Worm (Caenorhabditis elegans) whole organism, L4 larva: ENCODE measurements around the gene tag-89.

Experiments used
- F10B5.3 ChIP-seq: sonication (generic microtip); optimal IDR thresholded peaks from 2 replicates; lab custom pipeline; 2016; ENCODE audit warnings: mild to moderate bottlenecking, missing genetic modification characterization, missing compliant biosample characterization
- F26F4.8 ChIP-seq: fragments of 200-800 bp; sonication (Bioruptor generic); conservative IDR thresholded peaks from 2 replicates; pipeline ENCODE4 v1.3.6; 2022; ENCODE audit warnings: missing genetic modification characterization, missing compliant biosample characterization
- T20F7.1 ChIP-seq: fragments of 200-800 bp; sonication (Bioruptor generic); optimal IDR thresholded peaks from 2 replicates; lab custom pipeline; 2018; ENCODE audit warnings: mild to moderate bottlenecking, missing genetic modification characterization, missing compliant biosample characterization
- T26A8.4 ChIP-seq: fragments of 200-800 bp; sonication (Bioruptor generic); IDR thresholded peaks from 2 replicates; pipeline ENCODE4 v1.3.6; 2022; ENCODE audit warnings: missing genetic modification characterization, missing compliant biosample characterization
- Y105C5A.15 ChIP-seq: fragments of 200-800 bp; sonication (Bioruptor generic); IDR thresholded peaks from 2 replicates; pipeline ENCODE4 v1.3.6; 2022; ENCODE audit warnings: missing genetic modification characterization, missing compliant biosample characterization
- Y48G9A.11 ChIP-seq: fragments of 200-800 bp; sonication (Bioruptor generic); IDR thresholded peaks from 2 replicates; pipeline ENCODE4 v1.3.6; 2022; ENCODE audit warnings: missing genetic modification reagents, missing genetic modification characterization, missing compliant biosample characterization
- Y5F2A.4 ChIP-seq: fragments of 200-800 bp; sonication (Bioruptor generic); optimal IDR thresholded peaks from 2 replicates; lab custom pipeline; 2018; ENCODE audit warnings: mild to moderate bottlenecking, missing genetic modification characterization, missing compliant biosample characterization
- Y75B8A.6 ChIP-seq: fragments of 200-800 bp; sonication (Bioruptor generic); IDR thresholded peaks from 2 replicates; pipeline ENCODE4 v1.3.6; 2022; ENCODE audit warnings: missing genetic modification reagents, missing genetic modification characterization, missing compliant biosample characterization
- ZK546.5 ChIP-seq, 2 experiments: sonication (generic microtip); optimal IDR thresholded peaks; 2 replicates each; lab custom pipeline; 2017; ENCODE audit warnings: missing biosample characterization in 2 of 2, missing genetic modification characterization in 2 of 2
- arid-1 ChIP-seq: fragments of 200-800 bp; sonication (Bioruptor generic); conservative IDR thresholded peaks from 2 replicates; pipeline ENCODE4 v1.3.6; 2022; ENCODE audit warnings: missing genetic modification reagents, missing genetic modification characterization, missing compliant biosample characterization
- attf-4 ChIP-seq: sonication (generic microtip); optimal IDR thresholded peaks from 3 replicates; lab custom pipeline; 2017; ENCODE audit warnings: missing biosample characterization, missing genetic modification characterization
- ceh-44 ChIP-seq: fragments of 200-800 bp; sonication (Bioruptor generic); IDR thresholded peaks from 2 replicates; pipeline ENCODE4 v1.3.6; 2022; ENCODE audit warnings: missing genetic modification reagents, missing genetic modification characterization, missing compliant biosample characterization
- ceh-62 ChIP-seq: sonication (generic microtip); optimal IDR thresholded peaks from 2 replicates; lab custom pipeline; 2017; ENCODE audit warnings: missing biosample characterization, missing genetic modification characterization
- ceh-82 ChIP-seq: sonication (generic microtip); optimal IDR thresholded peaks from 2 replicates; lab custom pipeline; 2017; ENCODE audit warnings: missing biosample characterization, missing genetic modification characterization
- daf-16 ChIP-seq, 3 experiments: sonication (generic microtip); optimal IDR thresholded peaks; 2 replicates each; lab custom pipeline; 2016 to 2017; ENCODE audit warnings: missing genetic modification characterization in 3 of 3, missing genetic modification reagents in 3 of 3, mild to moderate bottlenecking in 2 of 3, missing compliant biosample characterization in 2 of 3, missing biosample characterization in 1 of 3, moderate library complexity in 1 of 3
- daf-19 ChIP-seq: fragments of 200-800 bp; sonication (Bioruptor generic); conservative IDR thresholded peaks from 2 replicates; pipeline ENCODE4 v1.3.6; 2022; ENCODE audit warnings: missing genetic modification characterization, missing compliant biosample characterization
- daf-8 ChIP-seq: fragments of 200-800 bp; sonication (Bioruptor generic); IDR thresholded peaks from 2 replicates; pipeline ENCODE4 v1.3.6; 2022; ENCODE audit warnings: missing genetic modification characterization, missing compliant biosample characterization
- dmd-6 ChIP-seq: fragments of 200-800 bp; sonication (Bioruptor generic); IDR thresholded peaks from 2 replicates; pipeline ENCODE4 v1.3.6; 2022; ENCODE audit warnings: missing genetic modification reagents, missing genetic modification characterization, missing compliant biosample characterization
- dmd-9 ChIP-seq: fragments of 200-800 bp; sonication (Bioruptor generic); IDR thresholded peaks from 2 replicates; pipeline ENCODE4 v1.3.6; 2022; ENCODE audit warnings: missing genetic modification reagents, missing genetic modification characterization, missing compliant biosample characterization
- dpl-1 ChIP-seq: fragments of 150-350 bp; optimal IDR thresholded peaks from 2 replicates; lab custom pipeline; 2014; ENCODE audit warnings: missing biosample characterization, missing genetic modification reagents, missing genetic modification characterization
- duxl-1 ChIP-seq: sonication (generic microtip); optimal IDR thresholded peaks from 2 replicates; lab custom pipeline; 2016; ENCODE audit warnings: mild to moderate bottlenecking, missing genetic modification characterization, moderate library complexity, missing compliant biosample characterization; ENCODE audit not compliant: poor library complexity
- dve-1 ChIP-seq: sonication (generic microtip); optimal IDR thresholded peaks from 2 replicates; lab custom pipeline; 2017; ENCODE audit warnings: antibody characterized with exemption, mild to moderate bottlenecking, missing genetic modification characterization, missing compliant biosample characterization; ENCODE audit not compliant: insufficient read depth
- egl-27 ChIP-seq: sonication (generic microtip); optimal IDR thresholded peaks from 3 replicates; lab custom pipeline; 2017; ENCODE audit warnings: missing biosample characterization, missing genetic modification reagents, missing genetic modification characterization
- fos-1 ChIP-seq: fragments of 150-350 bp; optimal IDR thresholded peaks from 2 replicates; lab custom pipeline; 2014; ENCODE audit warnings: missing biosample characterization, missing genetic modification characterization
- gei-8 ChIP-seq: fragments of 200-800 bp; sonication (Bioruptor generic); optimal IDR thresholded peaks from 2 replicates; lab custom pipeline; 2018; ENCODE audit warnings: mild to moderate bottlenecking, missing genetic modification characterization, missing compliant biosample characterization
- hlh-11 ChIP-seq: fragments of 200-800 bp; sonication (Bioruptor generic); optimal IDR thresholded peaks from 2 replicates; lab custom pipeline; 2018; ENCODE audit warnings: mild to moderate bottlenecking, missing genetic modification characterization, missing compliant biosample characterization
- hlh-30 ChIP-seq: sonication (generic microtip); optimal IDR thresholded peaks from 2 replicates; lab custom pipeline; 2017; ENCODE audit warnings: antibody characterized with exemption, mild to moderate bottlenecking, missing genetic modification characterization, missing compliant biosample characterization; ENCODE audit not compliant: insufficient read depth
- lim-7 ChIP-seq: fragments of 200-800 bp; sonication (Bioruptor generic); IDR thresholded peaks from 2 replicates; pipeline ENCODE4 v1.3.6; 2022; ENCODE audit warnings: missing genetic modification characterization, missing compliant biosample characterization
- lin-1 ChIP-seq: fragments of 200-800 bp; sonication (Bioruptor generic); IDR thresholded peaks from 2 replicates; pipeline ENCODE4 v1.3.6; 2022; ENCODE audit warnings: missing genetic modification reagents, missing genetic modification characterization, missing compliant biosample characterization
- lin-13 ChIP-seq: fragments of 150-350 bp; optimal IDR thresholded peaks from 2 replicates; lab custom pipeline; 2014; ENCODE audit warnings: missing biosample characterization, missing genetic modification reagents, missing genetic modification characterization
- madf-5 ChIP-seq, 2 experiments: fragments of 200-800 bp; sonication (Bioruptor generic); IDR thresholded peaks; 2 replicates each; pipeline ENCODE4 v1.3.6; 2022; ENCODE audit warnings: missing compliant biosample characterization in 2 of 2, missing genetic modification characterization in 2 of 2
- mep-1 ChIP-seq: fragments of 150-350 bp; sonication (generic microtip); optimal IDR thresholded peaks from 3 replicates; lab custom pipeline; 2014; ENCODE audit warnings: missing biosample characterization, missing genetic modification characterization
- mxl-2 ChIP-seq: fragments of 200-800 bp; sonication (Bioruptor generic); conservative IDR thresholded peaks from 2 replicates; pipeline ENCODE4 v1.3.6; 2022; ENCODE audit warnings: missing genetic modification reagents, missing genetic modification characterization, missing compliant biosample characterization
- mxl-3 ChIP-seq: fragments of 200-800 bp; sonication (Bioruptor generic); optimal IDR thresholded peaks from 2 replicates; lab custom pipeline; 2018; ENCODE audit warnings: mild to moderate bottlenecking, missing genetic modification characterization, missing compliant biosample characterization
- nhr-11 ChIP-seq: fragments of 150-350 bp; optimal IDR thresholded peaks from 2 replicates; lab custom pipeline; 2014; ENCODE audit warnings: missing biosample characterization, missing genetic modification characterization
- nhr-111 ChIP-seq: fragments of 200-800 bp; sonication (Bioruptor generic); optimal IDR thresholded peaks from 2 replicates; lab custom pipeline; 2018; ENCODE audit warnings: mild to moderate bottlenecking, missing genetic modification characterization, missing compliant biosample characterization
- nhr-25 ChIP-seq: sonication (generic microtip); optimal IDR thresholded peaks from 2 replicates; lab custom pipeline; 2017; ENCODE audit warnings: missing genetic modification characterization, mild to moderate bottlenecking, missing compliant biosample characterization, antibody characterized with exemption, moderate library complexity, borderline replicate concordance; ENCODE audit not compliant: insufficient read depth
- nhr-48 ChIP-seq: sonication (generic microtip); optimal IDR thresholded peaks from 2 replicates; lab custom pipeline; 2016; ENCODE audit warnings: mild to moderate bottlenecking, missing genetic modification characterization, missing compliant biosample characterization
- nhr-6 ChIP-seq: fragments of 150-350 bp; optimal IDR thresholded peaks from 2 replicates; lab custom pipeline; 2014; ENCODE audit warnings: missing biosample characterization, missing genetic modification characterization
- nhr-76 ChIP-seq: fragments of 150-350 bp; optimal IDR thresholded peaks from 2 replicates; lab custom pipeline; 2014; ENCODE audit warnings: missing biosample characterization, missing genetic modification characterization
- nhr-77 ChIP-seq: fragments of 150-350 bp; optimal IDR thresholded peaks from 2 replicates; lab custom pipeline; 2014; ENCODE audit warnings: missing biosample characterization, missing genetic modification characterization
- rbr-2 ChIP-seq: sonication (generic microtip); optimal IDR thresholded peaks from 2 replicates; lab custom pipeline; 2016; ENCODE audit warnings: missing genotype, missing genetic modification characterization, missing compliant biosample characterization
- saeg-2 ChIP-seq: fragments of 200-800 bp; sonication (Bioruptor generic); IDR thresholded peaks from 2 replicates; pipeline ENCODE4 v1.3.6; 2022; ENCODE audit warnings: missing genetic modification reagents, missing genetic modification characterization, missing compliant biosample characterization
- skn-1 ChIP-seq: fragments of 150-350 bp; optimal IDR thresholded peaks from 2 replicates; lab custom pipeline; 2014; ENCODE audit warnings: missing biosample characterization, missing genetic modification characterization
- snpc-4 ChIP-seq: fragments of 150-350 bp; optimal IDR thresholded peaks from 2 replicates; lab custom pipeline; 2014; ENCODE audit warnings: missing biosample characterization, missing genetic modification characterization
- spr-3 ChIP-seq: fragments of 200-800 bp; sonication (Bioruptor generic); optimal IDR thresholded peaks from 2 replicates; lab custom pipeline; 2018; ENCODE audit warnings: mild to moderate bottlenecking, missing genetic modification characterization, missing compliant biosample characterization
- unc-39 ChIP-seq: sonication (generic microtip); optimal IDR thresholded peaks from 2 replicates; lab custom pipeline; 2017; ENCODE audit warnings: missing biosample characterization, missing genetic modification characterization
- vab-7 ChIP-seq: fragments of 200-800 bp; sonication (Bioruptor generic); IDR thresholded peaks from 2 replicates; pipeline ENCODE4 v1.3.6; 2022; ENCODE audit warnings: missing genetic modification reagents, missing genetic modification characterization, missing compliant biosample characterization
- zag-1 ChIP-seq: fragments of 150-350 bp; optimal IDR thresholded peaks from 2 replicates; lab custom pipeline; 2014; ENCODE audit warnings: missing biosample characterization, missing genetic modification characterization
- zfp-2 ChIP-seq: sonication (generic microtip); optimal IDR thresholded peaks from 2 replicates; lab custom pipeline; 2016; ENCODE audit warnings: mild to moderate bottlenecking, missing genetic modification characterization, missing compliant biosample characterization
- zip-11 ChIP-seq: fragments of 200-800 bp; sonication (Bioruptor generic); IDR thresholded peaks from 2 replicates; pipeline ENCODE4 v1.3.6; 2022; ENCODE audit warnings: missing genetic modification characterization, missing compliant biosample characterization
- ztf-11 ChIP-seq: fragments of 150-350 bp; optimal IDR thresholded peaks from 2 replicates; lab custom pipeline; 2014; ENCODE audit warnings: missing biosample characterization, missing genetic modification characterization

Gene tag-89

DNA sequence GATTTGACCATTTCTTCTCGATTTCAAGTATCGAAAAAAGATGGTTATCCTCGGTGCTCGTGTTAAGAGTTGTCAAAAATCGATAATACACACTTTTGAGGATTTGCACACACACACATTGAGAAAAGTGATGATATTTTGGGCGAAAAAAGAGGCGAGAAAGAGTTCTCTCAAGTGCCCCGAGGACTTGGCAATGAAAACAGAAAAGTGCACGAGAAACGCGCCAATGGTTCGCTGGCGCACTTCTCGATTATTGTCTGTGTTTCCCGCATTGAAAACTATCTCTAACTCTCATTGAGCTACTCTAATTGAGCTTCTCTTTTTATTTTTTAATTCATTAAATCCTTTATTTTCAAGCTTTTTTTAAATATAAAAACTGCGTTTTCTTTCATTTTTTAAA, 39.4 kb downstream of the tag-89 start:
- TF ChIP-seq T26A8.4 = 0 out of 2 replicates have a peak, but pooled peaks have one; percentile 28
- peak; percentile 79 for TF ChIP-seq rbr-2 (tag; lab: Kevin White, UChicago)
- TF ChIP-seq nhr-25 = no peak
- no peak for TF ChIP-seq egl-27 (tag; lab: Kevin White, UChicago)
- TF ChIP-seq Y5F2A.4 = no peak
- peak; percentile 45 for TF ChIP-seq hlh-30
- no peak for TF ChIP-seq fos-1 (tag; lab: Kevin White, UChicago)
- no peak for TF ChIP-seq mxl-3 (GFP tag; lab: Kevin White, UChicago)
- no peak for TF ChIP-seq daf-19 (GFP tag; lab: Robert Waterston, UW)
- peak; percentile 80 for TF ChIP-seq mep-1 (tag; lab: Kevin White, UChicago)
- TF ChIP-seq nhr-48 (tag; lab: Kevin White, UChicago) = no peak
- TF ChIP-seq spr-3 (GFP tag; lab: Kevin White, UChicago) = no peak
- no peak for TF ChIP-seq ceh-82
- TF ChIP-seq daf-8 (GFP tag; lab: Robert Waterston, UW) = no peak
- no peak for TF ChIP-seq unc-39 (tag; lab: Kevin White, UChicago)
- peak; percentile 55 for TF ChIP-seq T20F7.1 (GFP tag; lab: Kevin White, UChicago)
- no peak for TF ChIP-seq dmd-9
- no peak for TF ChIP-seq nhr-76
- TF ChIP-seq attf-4 (tag; lab: Kevin White, UChicago) = no peak
- TF ChIP-seq vab-7 (GFP tag; lab: Robert Waterston, UW) = no peak
- no peak for TF ChIP-seq zip-11 (GFP tag; lab: Robert Waterston, UW)
- TF ChIP-seq mxl-2 (GFP tag; lab: Robert Waterston, UW) = no peak
- no peak for TF ChIP-seq duxl-1
- TF ChIP-seq lin-13 (GFP tag; lab: Kevin White, UChicago) = peak; percentile 13
- no peak for TF ChIP-seq ZK546.5 (tag; optimal IDR thresholded peaks at IDR 0.05; lab: Kevin White, UChicago)
- TF ChIP-seq ztf-11 (tag; lab: Kevin White, UChicago) = no peak
- TF ChIP-seq nhr-11 (tag; lab: Kevin White, UChicago) = peak; percentile 53
- peak; percentile 49 for TF ChIP-seq dve-1
- TF ChIP-seq ceh-62 (tag; lab: Kevin White, UChicago) = no peak
- TF ChIP-seq nhr-6 = peak; percentile 14
- TF ChIP-seq saeg-2 (GFP tag; lab: Robert Waterston, UW) = no peak
- TF ChIP-seq daf-16 (GFP tag; optimal IDR thresholded peaks at IDR 0.05; lab: Kevin White, UChicago) = peak in 1 of 2 experiments; percentile 31
- TF ChIP-seq daf-16 (tag; optimal IDR thresholded peaks at IDR 0.05; lab: Kevin White, UChicago) = peak; percentile 67
- TF ChIP-seq F26F4.8 (GFP tag; lab: Robert Waterston, UW) = no peak
- TF ChIP-seq zag-1 (tag; lab: Kevin White, UChicago) = no peak
- no peak for TF ChIP-seq lin-1 (GFP tag; lab: Robert Waterston, UW)
- no peak for TF ChIP-seq F10B5.3 (tag; lab: Kevin White, UChicago)
- no peak for TF ChIP-seq gei-8 (GFP tag; lab: Kevin White, UChicago)
- no peak for TF ChIP-seq madf-5 (GFP tag; IDR thresholded peaks at IDR 0.05; lab: Robert Waterston, UW)
- peak; percentile 66 for TF ChIP-seq dpl-1
- no peak for TF ChIP-seq zfp-2 (tag; lab: Kevin White, UChicago)
- no peak for TF ChIP-seq Y48G9A.11 (GFP tag; lab: Robert Waterston, UW)
- TF ChIP-seq dmd-6 = 0 out of 2 replicates have a peak, but pooled peaks have one; percentile 41
- TF ChIP-seq hlh-11 (tag; lab: Kevin White, UChicago) = peak; percentile 56
- TF ChIP-seq Y75B8A.6 (GFP tag; lab: Robert Waterston, UW) = no peak
- TF ChIP-seq lim-7 (GFP tag; lab: Robert Waterston, UW) = no peak
- TF ChIP-seq nhr-77 = peak; percentile 28
- TF ChIP-seq nhr-111 = no peak
- TF ChIP-seq snpc-4 (tag; lab: Kevin White, UChicago) = no peak
- no peak for TF ChIP-seq skn-1 (tag; lab: Kevin White, UChicago)
- no peak for TF ChIP-seq arid-1
- TF ChIP-seq Y105C5A.15 = no peak
- no peak for TF ChIP-seq ceh-44 (GFP tag; lab: Robert Waterston, UW)
